Fruit fly (Drosophila melanogaster): ENCODE data around the gene elav.

Gene elav

DNA sequence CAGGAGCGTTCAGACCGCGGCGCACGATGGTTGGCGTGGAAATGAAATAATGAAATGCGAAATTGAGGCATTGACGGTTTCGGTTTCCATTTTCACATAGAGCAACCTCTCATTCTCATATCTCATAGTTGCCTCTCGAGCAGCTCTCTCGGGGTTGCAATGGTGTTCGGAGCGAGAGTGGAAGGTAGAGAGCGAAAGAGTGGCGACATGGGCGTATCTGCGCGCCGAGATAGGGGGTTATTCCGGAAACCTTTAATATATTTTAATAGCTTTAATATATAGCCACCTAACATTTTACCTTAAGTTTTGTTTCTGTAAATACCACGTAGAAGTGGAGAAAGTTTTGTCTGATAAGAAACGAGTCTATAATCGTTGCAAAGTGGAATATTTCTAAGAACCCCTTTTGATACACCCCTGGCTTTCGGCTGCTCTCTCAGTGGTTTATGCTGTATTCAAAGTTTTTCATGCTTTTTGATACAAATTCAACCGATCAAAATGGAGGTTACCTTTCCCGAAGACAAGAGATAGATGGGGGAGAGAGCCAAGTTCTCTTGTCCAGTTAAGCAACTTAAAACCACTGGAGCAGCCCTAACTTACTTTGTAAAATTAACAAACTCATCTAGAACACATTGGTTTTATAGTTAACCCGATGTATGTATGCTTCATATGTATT lies at the start of gene elav (continued):
- TF ChIP-seq Drgx (GFP tag; IDR thresholded peaks at IDR 0.05) (peak; percentile 99), ato (GFP tag; IDR thresholded peaks at IDR 0.05; ENCODE audit: partially characterized antibody) (peak; percentile 49; the same call in 1 of the 2 replicates), CG31365 (tag; optimal IDR thresholded peaks at IDR 0.05) (peak; percentile 90), hth (optimal IDR thresholded peaks at IDR 0.05) (no peak), Camta (GFP tag; optimal IDR thresholded peaks at IDR 0.05) (peak; percentile 97), sc (optimal IDR thresholded peaks at IDR 0.05) (no peak), sc (GFP tag; optimal IDR thresholded peaks at IDR 0.05) (peak; percentile 97), tin (GFP tag; optimal IDR thresholded peaks at IDR 0.05) (peak; percentile 99), HLH3B (GFP tag; IDR thresholded peaks at IDR 0.05) (peak; percentile 98), odd (GFP tag; optimal IDR thresholded peaks at IDR 0.05) (peak; percentile 99), CG4854 (GFP tag; optimal IDR thresholded peaks at IDR 0.05) (peak; percentile 95), ems (GFP tag; optimal IDR thresholded peaks at IDR 0.05) (peak; percentile 97), repo (GFP tag; optimal IDR thresholded peaks at IDR 0.05) (peak; percentile 90), phol (tag; optimal IDR thresholded peaks at IDR 0.05) (peak; percentile 98), Awh (GFP tag; IDR thresholded peaks at IDR 0.05) (peak; percentile 97), org-1 (GFP tag; optimal IDR thresholded peaks at IDR 0.05) (peak; percentile 97), otp (GFP tag; IDR thresholded peaks at IDR 0.05) (peak; percentile 98), Dip2 (GFP tag; IDR thresholded peaks at IDR 0.05) (peak; percentile 78), CG32532 (GFP tag; IDR thresholded peaks at IDR 0.05) (peak; percentile 99), Hr3 (GFP tag; optimal IDR thresholded peaks at IDR 0.05) (peak; percentile 98), CG6654 (GFP tag; optimal IDR thresholded peaks at IDR 0.05) (peak; percentile 91), CG17385 (GFP tag; optimal IDR thresholded peaks at IDR 0.05) (peak; percentile 98), CG31224 (GFP tag; IDR thresholded peaks at IDR 0.05) (peak; percentile 95), zf30C (GFP tag; optimal IDR thresholded peaks at IDR 0.05) (peak; percentile 58), CG18476 (GFP tag; optimal IDR thresholded peaks at IDR 0.05) (peak; percentile 97), gt (GFP tag; IDR thresholded peaks at IDR 0.05) (peak; percentile 92), Hr39 (optimal IDR thresholded peaks at IDR 0.05) (no peak), z (GFP tag; IDR thresholded peaks at IDR 0.05) (peak; percentile 82; the same call in 2 of the 3 replicates), Dfd (GFP tag; optimal IDR thresholded peaks at IDR 0.05) (no peak), pnt (GFP tag; optimal IDR thresholded peaks at IDR 0.05) (peak; percentile 97), CG34422 (GFP tag; IDR thresholded peaks at IDR 0.05) (peak; percentile 98), h (optimal IDR thresholded peaks at IDR 0.05) (no peak), Mes4 (GFP tag; optimal IDR thresholded peaks at IDR 0.05) (peak; percentile 94), dpn (GFP tag; optimal IDR thresholded peaks at IDR 0.05) (peak; percentile 98), ash1 (GFP tag; optimal IDR thresholded peaks at IDR 0.05) (peak; percentile 75), Dp (GFP tag; optimal IDR thresholded peaks at IDR 0.05) (peak; percentile 37), Neu2 (GFP tag; optimal IDR thresholded peaks at IDR 0.05; ENCODE audit: borderline replicate concordance) (peak; percentile 79), CG10209 (GFP tag; optimal IDR thresholded peaks at IDR 0.05) (peak; percentile 99), cato (GFP tag; optimal IDR thresholded peaks at IDR 0.05; ENCODE audit: borderline replicate concordance) (peak; percentile 97), CG1602 (GFP tag; optimal IDR thresholded peaks at IDR 0.05) (peak; percentile 98), CG16863 (GFP tag; optimal IDR thresholded peaks at IDR 0.05) (peak; percentile 96), D19A (tag; optimal IDR thresholded peaks at IDR 0.05) (peak; percentile 97), CG9609 (GFP tag; optimal IDR thresholded peaks at IDR 0.05) (peak; percentile 94), CG4820 (GFP tag; optimal IDR thresholded peaks at IDR 0.05) (peak; percentile 97), CG43689 (GFP tag; IDR thresholded peaks at IDR 0.05) (peak; percentile 93), CG18599 (GFP tag; optimal IDR thresholded peaks at IDR 0.05) (peak; percentile 100), Nf-YB (GFP tag; optimal IDR thresholded peaks at IDR 0.05) (peak; percentile 91), stc (GFP tag; IDR thresholded peaks at IDR 0.05) (peak; percentile 98), CG14441 (GFP tag; IDR thresholded peaks at IDR 0.05) (peak; percentile 98), CG4282 (GFP tag; optimal IDR thresholded peaks at IDR 0.05) (peak; percentile 82), CG9215 (GFP tag; IDR thresholded peaks at IDR 0.05) (peak; percentile 98), nau (GFP tag; optimal IDR thresholded peaks at IDR 0.05) (peak; percentile 98)

All from whole organism, embryonic.